Fruit fly (Drosophila melanogaster): ENCODE results near the gene Atg1.

Gene Atg1

DNA sequence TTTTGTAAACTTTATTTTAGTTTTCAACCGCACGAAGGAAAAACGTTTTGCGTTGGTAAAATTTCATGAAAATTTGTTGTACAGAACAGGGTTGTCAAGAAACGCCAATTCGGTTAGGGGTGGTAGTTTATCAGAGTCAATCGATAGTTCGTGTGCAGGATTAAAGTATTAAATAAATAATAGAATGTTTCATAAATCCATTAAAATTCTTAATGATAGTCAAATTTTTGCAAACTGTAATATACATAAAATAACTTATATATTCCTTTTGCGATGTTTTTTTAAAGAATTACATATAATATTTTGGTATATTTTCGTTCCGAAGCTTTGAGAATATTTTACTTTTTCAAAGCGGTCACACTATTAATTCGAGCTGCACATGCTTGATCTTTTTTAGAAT lies 9.0 kb upstream of the Atg1 start, which contains the start of the genes Sf3a2 and CG42588:
Sf3a2 (minus strand) TSS at position 113 of the 400 bp plus-strand sequence.
CG42588 (plus strand) TSS at position 348 of the 400 bp plus-strand sequence.
- TF ChIP-seq rib (GFP tag; IDR thresholded peaks at IDR 0.05), result 0 out of 2 replicates have a peak, but pooled peaks have one; percentile 24
- no peak for TF ChIP-seq C15 (GFP tag; IDR thresholded peaks at IDR 0.05)
- peak; percentile 58 for TF ChIP-seq CG9727 (GFP tag; optimal IDR thresholded peaks at IDR 0.05)
- no peak for TF ChIP-seq crc (GFP tag; optimal IDR thresholded peaks at IDR 0.05)
- TF ChIP-seq gcm2 (GFP tag; optimal IDR thresholded peaks at IDR 0.05), result no peak
- TF ChIP-seq CG4854 (GFP tag; optimal IDR thresholded peaks at IDR 0.05), result peak; percentile 44
- TF ChIP-seq CG15011 (GFP tag; optimal IDR thresholded peaks at IDR 0.05), result no peak
- TF ChIP-seq CG13123 (GFP tag; optimal IDR thresholded peaks at IDR 0.05), result peak; percentile 25
- TF ChIP-seq CG7271 (tag; optimal IDR thresholded peaks at IDR 0.05), result no peak
- TF ChIP-seq fd102C (GFP tag; optimal IDR thresholded peaks at IDR 0.05), result no peak
- TF ChIP-seq usp (GFP tag; optimal IDR thresholded peaks at IDR 0.05), result no peak
- TF ChIP-seq bcd (GFP tag; optimal IDR thresholded peaks at IDR 0.05), result no peak
- no peak for TF ChIP-seq CG6175 (GFP tag; IDR thresholded peaks at IDR 0.05)
- TF ChIP-seq caup (GFP tag; optimal IDR thresholded peaks at IDR 0.05; ENCODE audit: severe bottlenecking), result no peak
- TF ChIP-seq ham (GFP tag; IDR thresholded peaks at IDR 0.05), result no peak
- peak; percentile 51 for TF ChIP-seq fd3F (GFP tag; optimal IDR thresholded peaks at IDR 0.05)
- TF ChIP-seq CG17359 (tag; optimal IDR thresholded peaks at IDR 0.05), result peak; percentile 48
- TF ChIP-seq CG7786 (GFP tag; optimal IDR thresholded peaks at IDR 0.05), result peak; percentile 2
- TF ChIP-seq CG13624 (GFP tag; optimal IDR thresholded peaks at IDR 0.05), result peak; percentile 64
- no peak for TF ChIP-seq CG8765 (GFP tag; IDR thresholded peaks at IDR 0.05)
- TF ChIP-seq CG9817 (tag; optimal IDR thresholded peaks at IDR 0.05), result peak; percentile 29
- peak; percentile 12 for TF ChIP-seq gcm (GFP tag; optimal IDR thresholded peaks at IDR 0.05)
- peak; percentile 62 for TF ChIP-seq gfzf (GFP tag; optimal IDR thresholded peaks at IDR 0.05)
- peak; percentile 56 for TF ChIP-seq CG14014 (GFP tag; IDR thresholded peaks at IDR 0.05)
- peak in 1 of 3 experiments; percentile 69 for TF ChIP-seq lola (GFP tag; optimal IDR thresholded peaks at IDR 0.05)
- TF ChIP-seq sim (GFP tag; IDR thresholded peaks at IDR 0.05), result no peak
- peak; percentile 18 for TF ChIP-seq CG8944 (GFP tag; optimal IDR thresholded peaks at IDR 0.05)
- TF ChIP-seq hb (GFP tag; IDR thresholded peaks at IDR 0.05; ENCODE audit: partially characterized antibody), result peak; percentile 64; the same call in 2 of the 3 replicates
- TF ChIP-seq CG6765 (GFP tag; optimal IDR thresholded peaks at IDR 0.05), result no peak
- TF ChIP-seq Ptx1 (GFP tag; IDR thresholded peaks at IDR 0.05), result peak; percentile 85
- peak; percentile 47 for TF ChIP-seq Bdp1 (GFP tag; optimal IDR thresholded peaks at IDR 0.05)
- TF ChIP-seq bigmax (GFP tag; optimal IDR thresholded peaks at IDR 0.05), result no peak
- no peak for TF ChIP-seq CG7928 (GFP tag; optimal IDR thresholded peaks at IDR 0.05)
- TF ChIP-seq en (GFP tag; optimal IDR thresholded peaks at IDR 0.05), result no peak
- TF ChIP-seq HmgZ (tag; optimal IDR thresholded peaks at IDR 0.05), result peak; percentile 78
- peak; percentile 67; the same call in 2 of the 3 replicates for TF ChIP-seq dysf (GFP tag; IDR thresholded peaks at IDR 0.05)
- no peak for TF ChIP-seq CG5180 (GFP tag; optimal IDR thresholded peaks at IDR 0.05)
- no peak for TF ChIP-seq mld (GFP tag; IDR thresholded peaks at IDR 0.05; ENCODE audit: partially characterized antibody)
- peak; percentile 66 for TF ChIP-seq al (GFP tag; IDR thresholded peaks at IDR 0.05)
- peak; percentile 12 for TF ChIP-seq fd96Cb (tag; optimal IDR thresholded peaks at IDR 0.05)
- no peak for TF ChIP-seq zf30C (GFP tag; optimal IDR thresholded peaks at IDR 0.05)
- TF ChIP-seq HLH4C (GFP tag; IDR thresholded peaks at IDR 0.05; ENCODE audit: partially characterized antibody), result peak; percentile 67
- no peak for TF ChIP-seq Atf3 (GFP tag; optimal IDR thresholded peaks at IDR 0.05)
- peak; percentile 63 for TF ChIP-seq CG32767 (GFP tag; IDR thresholded peaks at IDR 0.05)
- TF ChIP-seq Hmr (GFP tag; optimal IDR thresholded peaks at IDR 0.05), result no peak
- TF ChIP-seq B-H2 (GFP tag; optimal IDR thresholded peaks at IDR 0.05), result peak; percentile 59
- peak; percentile 85 for TF ChIP-seq YL-1 (GFP tag; optimal IDR thresholded peaks at IDR 0.05)
- TF ChIP-seq danr (GFP tag; IDR thresholded peaks at IDR 0.05), result peak; percentile 34; the same call in 1 of the 2 replicates
- TF ChIP-seq hkb (optimal IDR thresholded peaks at IDR 0.05), result no peak
- no peak for TF ChIP-seq hkb (GFP tag; IDR thresholded peaks at IDR 0.05)
- TF ChIP-seq CG16815 (GFP tag; optimal IDR thresholded peaks at IDR 0.05), result peak; percentile 44

Measured in whole organism, embryonic.